Worm (Caenorhabditis elegans): Measurements from ENCODE around the gene C35D10.12.

DNA sequence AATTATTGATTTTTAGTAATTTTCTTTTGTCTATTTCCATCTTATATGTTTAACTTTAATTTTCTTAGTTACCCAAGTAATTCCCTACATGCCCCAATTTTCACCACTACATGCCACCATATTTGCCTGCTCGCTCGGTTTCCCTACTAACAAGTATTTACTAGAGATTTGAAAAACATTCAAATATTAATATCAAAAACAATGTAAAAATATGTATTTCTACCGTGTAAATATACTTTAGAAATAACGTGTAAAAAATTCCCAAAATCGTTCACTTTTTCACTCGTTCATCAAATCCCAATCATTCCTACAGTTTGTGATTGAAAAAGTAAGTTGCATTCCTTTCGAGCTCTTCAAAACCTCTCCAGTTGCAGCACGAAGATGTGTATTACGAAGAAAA lies 48.0 kb downstream of the C35D10.12 start, which contains the start of gene F26A1.3:
- no peak for TF ChIP-seq unc-62 (GFP tag; optimal IDR thresholded peaks at IDR 0.05)
- no peak for TF ChIP-seq lin-39 (tag; optimal IDR thresholded peaks at IDR 0.05)
- no peak for TF ChIP-seq ceh-82 (tag; optimal IDR thresholded peaks at IDR 0.05)
- no peak for TF ChIP-seq fos-1 (tag; optimal IDR thresholded peaks at IDR 0.05)
- no peak for TF ChIP-seq ztf-4 (tag; optimal IDR thresholded peaks at IDR 0.05)
- no peak for TF ChIP-seq unc-55 (GFP tag; optimal IDR thresholded peaks at IDR 0.05)
- no peak for TF ChIP-seq sma-3 (GFP tag; optimal IDR thresholded peaks at IDR 0.05)
- no peak for TF ChIP-seq elt-3 (tag; optimal IDR thresholded peaks at IDR 0.05)
- no peak for TF ChIP-seq nhr-10 (tag; optimal IDR thresholded peaks at IDR 0.05)
- TF ChIP-seq snpc-4 (tag; optimal IDR thresholded peaks at IDR 0.05): no peak
